Worm (Caenorhabditis elegans) whole organism, late embryonic: ENCODE results near the gene cisd-1.

Experiments
- C38D4.7 ChIP-seq: fragments of 200-800 bp; sonication (Bioruptor generic); optimal IDR thresholded peaks from 2 replicates; lab custom pipeline; 2018; ENCODE audit warnings: mild to moderate bottlenecking, missing genetic modification characterization, moderate library complexity, missing compliant biosample characterization
- F13H6.1 ChIP-seq: sonication (generic microtip); optimal IDR thresholded peaks from 2 replicates; lab custom pipeline; 2016; ENCODE audit warnings: missing genetic modification characterization, missing compliant biosample characterization
- K02D7.2 ChIP-seq: sonication (generic microtip); optimal IDR thresholded peaks from 2 replicates; lab custom pipeline; 2017; ENCODE audit warnings: mild to moderate bottlenecking, missing genetic modification characterization, missing compliant biosample characterization
- Y22D7AL.16 ChIP-seq: sonication (generic microtip); optimal IDR thresholded peaks from 2 replicates; lab custom pipeline; 2016; ENCODE audit warnings: missing genetic modification characterization, missing compliant biosample characterization
- ceh-18 ChIP-seq: sonication (generic microtip); optimal IDR thresholded peaks from 2 replicates; lab custom pipeline; 2016; ENCODE audit warnings: missing genetic modification characterization, missing compliant biosample characterization
- ceh-19 ChIP-seq: fragments of 200-800 bp; sonication (Bioruptor generic); optimal IDR thresholded peaks from 2 replicates; lab custom pipeline; 2018; ENCODE audit warnings: mild to moderate bottlenecking, missing genetic modification characterization, missing compliant biosample characterization
- ceh-2 ChIP-seq: sonication (generic microtip); optimal IDR thresholded peaks from 2 replicates; lab custom pipeline; 2016; ENCODE audit warnings: missing genotype, missing genetic modification characterization, missing compliant biosample characterization
- ceh-22 ChIP-seq: sonication (generic microtip); optimal IDR thresholded peaks from 2 replicates; lab custom pipeline; 2017; ENCODE audit warnings: missing biosample characterization, missing genetic modification characterization
- ceh-24 ChIP-seq: sonication (generic microtip); optimal IDR thresholded peaks from 2 replicates; lab custom pipeline; 2016; ENCODE audit warnings: mild to moderate bottlenecking, missing genetic modification characterization, missing compliant biosample characterization
- ceh-31 ChIP-seq: sonication (generic microtip); optimal IDR thresholded peaks from 2 replicates; lab custom pipeline; 2016; ENCODE audit warnings: missing genetic modification characterization, missing compliant biosample characterization
- ceh-45 ChIP-seq: fragments of 200-800 bp; sonication (Bioruptor generic); IDR thresholded peaks from 2 replicates; pipeline ENCODE4 v1.3.6; 2022; ENCODE audit warnings: missing genetic modification reagents, missing genetic modification characterization, missing compliant biosample characterization
- dve-1 ChIP-seq: sonication (generic microtip); optimal IDR thresholded peaks from 2 replicates; lab custom pipeline; 2017; ENCODE audit warnings: antibody characterized with exemption, mild to moderate bottlenecking, missing genetic modification characterization, missing compliant biosample characterization
- elt-2 ChIP-seq: sonication (generic microtip); optimal IDR thresholded peaks from 2 replicates; lab custom pipeline; 2016; ENCODE audit warnings: missing genetic modification reagents, missing genetic modification characterization, missing compliant biosample characterization
- elt-4 ChIP-seq: sonication (generic microtip); optimal IDR thresholded peaks from 2 replicates; lab custom pipeline; 2016; ENCODE audit warnings: missing genetic modification characterization, missing compliant biosample characterization
- ets-4 ChIP-seq: sonication (generic microtip); optimal IDR thresholded peaks from 2 replicates; lab custom pipeline; 2016; ENCODE audit warnings: missing genetic modification characterization, missing compliant biosample characterization
- hlh-15 ChIP-seq: sonication (generic microtip); optimal IDR thresholded peaks from 2 replicates; lab custom pipeline; 2016; ENCODE audit warnings: missing genetic modification characterization, missing compliant biosample characterization
- hlh-30 ChIP-seq: sonication (generic microtip); optimal IDR thresholded peaks from 2 replicates; lab custom pipeline; 2017; ENCODE audit warnings: antibody characterized with exemption, missing genetic modification characterization, missing compliant biosample characterization; ENCODE audit not compliant: insufficient read depth
- hlh-6 ChIP-seq: sonication (generic microtip); optimal IDR thresholded peaks from 2 replicates; lab custom pipeline; 2016; ENCODE audit warnings: missing genotype, missing genetic modification characterization, missing compliant biosample characterization
- hlh-8 ChIP-seq: sonication (generic microtip); optimal IDR thresholded peaks from 2 replicates; lab custom pipeline; 2016; ENCODE audit warnings: missing genotype, missing genetic modification characterization, missing compliant biosample characterization
- madf-2 ChIP-seq: sonication (generic microtip); optimal IDR thresholded peaks from 2 replicates; lab custom pipeline; 2017; ENCODE audit warnings: missing genetic modification characterization, missing compliant biosample characterization
- nhr-11 ChIP-seq: fragments of 150-350 bp; optimal IDR thresholded peaks from 2 replicates; lab custom pipeline; 2014; ENCODE audit warnings: missing biosample characterization, missing genetic modification characterization
- nhr-232 ChIP-seq: sonication (generic microtip); optimal IDR thresholded peaks from 2 replicates; lab custom pipeline; 2016; ENCODE audit warnings: missing genetic modification characterization, missing compliant biosample characterization
- odd-2 ChIP-seq: sonication (generic microtip); optimal IDR thresholded peaks from 2 replicates; lab custom pipeline; 2017; ENCODE audit warnings: antibody characterized with exemption, mild to moderate bottlenecking, missing genetic modification characterization, missing compliant biosample characterization
- pag-3 ChIP-seq: sonication (generic microtip); optimal IDR thresholded peaks from 2 replicates; lab custom pipeline; 2016; ENCODE audit warnings: missing compliant biosample characterization, missing genetic modification characterization, borderline replicate concordance
- pha-4 ChIP-seq: fragments of 150-350 bp; optimal IDR thresholded peaks from 2 replicates; lab custom pipeline; 2018; ENCODE audit warnings: missing biosample characterization, missing genetic modification reagents, missing genetic modification characterization
- pqm-1 ChIP-seq: sonication (generic microtip); optimal IDR thresholded peaks from 2 replicates; lab custom pipeline; 2016; ENCODE audit warnings: missing genetic modification characterization, missing compliant biosample characterization
- sox-4 ChIP-seq: sonication (generic microtip); optimal IDR thresholded peaks from 2 replicates; lab custom pipeline; 2017; ENCODE audit warnings: mild to moderate bottlenecking, missing genetic modification characterization, inconsistent platforms, missing compliant biosample characterization
- tbx-2 ChIP-seq: sonication (generic microtip); optimal IDR thresholded peaks from 2 replicates; lab custom pipeline; 2016; ENCODE audit warnings: missing genetic modification characterization, missing compliant biosample characterization
- ttx-3 ChIP-seq: sonication (generic microtip); optimal IDR thresholded peaks from 2 replicates; lab custom pipeline; 2016; ENCODE audit warnings: missing genetic modification reagents, missing genetic modification characterization, missing compliant biosample characterization
- unc-3 ChIP-seq, 2 experiments: fragments of 200-800 bp in 1 of 2; sonication (Bioruptor generic) in 1 of 2; sonication (generic microtip) in 1 of 2; conservative IDR thresholded peaks in 1 of 2; optimal IDR thresholded peaks in 1 of 2; 2 replicates each; pipeline versions ENCODE4 v1.3.6 to Lab custom; 2016 to 2022; ENCODE audit warnings: missing compliant biosample characterization in 2 of 2, missing genetic modification characterization in 2 of 2, missing genetic modification reagents in 1 of 2
- unc-42 ChIP-seq: sonication (generic microtip); optimal IDR thresholded peaks from 2 replicates; lab custom pipeline; 2016; ENCODE audit warnings: missing genotype, missing genetic modification characterization, missing compliant biosample characterization
- unc-55 ChIP-seq: sonication (generic microtip); optimal IDR thresholded peaks from 2 replicates; lab custom pipeline; 2017; ENCODE audit warnings: missing biosample characterization, missing genetic modification reagents, missing genetic modification characterization
- unc-86 ChIP-seq: sonication (generic microtip); optimal IDR thresholded peaks from 2 replicates; lab custom pipeline; 2016; ENCODE audit warnings: missing genetic modification characterization, missing compliant biosample characterization

Gene cisd-1

DNA sequence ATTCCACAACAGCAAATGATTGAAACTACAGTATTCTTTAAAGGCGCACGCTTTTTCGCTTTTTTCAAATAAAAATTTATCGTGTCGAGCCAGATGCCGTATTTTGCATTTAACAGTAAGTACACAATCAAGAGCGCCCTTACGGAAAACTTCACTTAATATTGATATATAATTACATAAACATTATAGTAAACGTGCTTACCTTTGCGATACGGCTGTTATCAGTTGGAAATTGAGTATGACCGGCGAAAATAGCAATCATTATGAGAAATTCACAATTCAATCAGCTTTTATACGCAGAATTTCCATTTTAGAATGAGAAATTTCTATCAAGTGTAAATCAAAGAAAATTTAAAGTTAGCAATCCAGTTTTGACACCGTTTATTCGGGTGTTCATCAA, 30.8 kb upstream of the cisd-1 start, which contains the start of gene B0334.20:
B0334.20 (minus strand) TSS at position 262 of the 400 bp plus-strand sequence.
- TF ChIP-seq hlh-15 (tag; lab: Kevin White, UChicago), result no peak
- no peak for TF ChIP-seq unc-86 (tag; lab: Kevin White, UChicago)
- TF ChIP-seq F13H6.1 (tag; lab: Kevin White, UChicago), result no peak
- TF ChIP-seq elt-2 (tag; lab: Kevin White, UChicago), result no peak
- TF ChIP-seq ceh-19 (GFP tag; lab: Kevin White, UChicago), result no peak
- no peak for TF ChIP-seq sox-4 (tag; lab: Kevin White, UChicago)

- TF ChIP-seq ceh-45 (GFP tag; lab: Robert Waterston, UW) (no peak), dve-1 (tag; lab: Kevin White, UChicago) (no peak), unc-42 (tag; lab: Kevin White, UChicago) (no peak), elt-4 (tag; lab: Kevin White, UChicago) (no peak), ceh-2 (tag; lab: Kevin White, UChicago) (no peak), hlh-15 (tag; lab: Kevin White, UChicago) (no peak), K02D7.2 (tag; lab: Kevin White, UChicago) (no peak)
Measured at ce11 chrII:11497365-11497764, 27.9 kb upstream of the cisd-1 start, which contains the start of gene B0334.5. Gene B0334.5 (plus strand): TSS chrII:11497665.

DNA sequence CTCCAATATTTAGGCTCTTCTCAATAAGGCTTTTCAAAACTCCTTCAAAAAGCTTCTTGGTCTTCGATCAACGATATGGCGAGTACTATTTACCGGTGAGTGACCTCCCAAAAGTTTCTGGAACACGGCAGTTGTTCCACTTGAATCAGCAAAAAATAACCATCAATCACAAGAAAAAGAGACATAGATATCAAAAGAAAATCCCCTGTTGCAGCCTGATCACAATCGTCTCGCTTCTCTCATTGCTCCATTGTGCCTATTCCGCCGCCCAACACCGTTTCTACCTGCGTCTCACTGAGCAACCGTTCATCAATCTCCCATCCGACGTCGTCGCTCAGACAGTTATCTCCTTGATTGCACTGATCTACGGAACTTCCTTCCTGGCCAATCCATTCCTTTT, 27.3 kb upstream of the cisd-1 start, which contains the start of gene emc-5:
emc-5 (plus strand) TSS at position 14 of the 400 bp plus-strand sequence.
- TF ChIP-seq madf-2 (tag; lab: Kevin White, UChicago) (no peak), unc-42 (tag; lab: Kevin White, UChicago) (no peak), unc-55 (GFP tag; lab: Kevin White, UChicago) (peak; percentile 14), unc-3 (GFP tag; conservative IDR thresholded peaks at IDR 0.05; lab: Robert Waterston, UW) (no peak), unc-3 (tag; optimal IDR thresholded peaks at IDR 0.05; lab: Kevin White, UChicago) (no peak), nhr-11 (no peak), ceh-22 (tag; lab: Kevin White, UChicago) (no peak), pha-4 (no peak), ceh-18 (peak; percentile 26)
- TF ChIP-seq, all 69 proteins: peak for 2

- TF ChIP-seq ets-4 (tag; lab: Kevin White, UChicago) (no peak), pha-4 (no peak), pag-3 (no peak), ceh-24 (tag; lab: Kevin White, UChicago) (no peak), hlh-6 (no peak), hlh-30 (tag; lab: Kevin White, UChicago) (no peak), unc-3 (GFP tag; conservative IDR thresholded peaks at IDR 0.05; lab: Robert Waterston, UW) (no peak), unc-3 (tag; optimal IDR thresholded peaks at IDR 0.05; lab: Kevin White, UChicago) (no peak), nhr-232 (no peak)
- TF ChIP-seq, all 69 proteins: peak for 0
Measured at ce11 chrII:11495806-11496205, 26.4 kb upstream of the cisd-1 start.

DNA sequence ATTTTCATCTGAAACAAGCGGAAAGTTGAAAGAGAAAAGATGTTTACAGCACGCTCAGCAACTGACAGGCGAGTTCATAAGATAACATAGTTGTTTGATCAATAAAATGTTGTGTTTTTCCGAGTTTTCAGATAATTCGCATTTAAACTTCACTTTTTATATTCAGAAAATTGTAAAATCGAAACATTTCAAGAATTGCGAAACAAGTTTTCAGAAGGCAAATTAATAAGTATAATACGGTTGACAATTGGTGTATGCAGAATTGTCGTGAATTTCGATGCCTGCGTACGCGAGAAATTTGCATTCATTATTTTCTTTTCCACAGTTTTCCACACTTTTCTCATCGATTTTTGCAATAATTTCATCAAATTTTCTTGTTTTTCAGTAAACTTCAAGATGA, 25.9 kb upstream of the cisd-1 start, which contains the start of the genes ooc-3 and B0334.4:
ooc-3 (minus strand) TSS at position 15 of the 400 bp plus-strand sequence.
B0334.4 (plus strand) TSS at position 386 of the 400 bp plus-strand sequence.
- peak; percentile 70 for TF ChIP-seq unc-42 (tag; lab: Kevin White, UChicago)
- no peak for TF ChIP-seq ttx-3 (tag; lab: Kevin White, UChicago)

- peak; percentile 27 for TF ChIP-seq elt-2 (tag; lab: Kevin White, UChicago)
- TF ChIP-seq odd-2 (tag; lab: Kevin White, UChicago), result no peak
Measured at ce11 chrII:11492843-11493242, 23.4 kb upstream of the cisd-1 start, which contains the start of gene hacl-1. Gene hacl-1 (minus strand): TSS chrII:11492963.

- TF ChIP-seq ceh-31 (tag; lab: Kevin White, UChicago) (no peak), odd-2 (tag; lab: Kevin White, UChicago) (no peak), elt-2 (tag; lab: Kevin White, UChicago) (no peak), Y22D7AL.16 (tag; lab: Kevin White, UChicago) (no peak), C38D4.7 (GFP tag; lab: Kevin White, UChicago) (no peak), hlh-8 (tag; lab: Kevin White, UChicago) (no peak), pqm-1 (no peak), tbx-2 (tag; lab: Kevin White, UChicago) (no peak), hlh-30 (tag; lab: Kevin White, UChicago) (no peak)
Measured at ce11 chrII:11487999-11488398, 18.6 kb upstream of the cisd-1 start, which contains the start of gene B0334.13. Gene B0334.13 (plus strand): TSS chrII:11488299.
